Worm (Caenorhabditis elegans): ENCODE results near the gene F38E11.6.

F38E11.6 gene

ce11 chrIV:9442106-9442532, 25.2 kb downstream of the F38E11.6 start (continued):
- no peak for TF ChIP-seq Y56A3A.18 (GFP tag; IDR thresholded peaks at IDR 0.05)
- no peak for TF ChIP-seq rec-8 (tag; optimal IDR thresholded peaks at IDR 0.05)
- no peak for TF ChIP-seq ekl-4 (GFP tag; IDR thresholded peaks at IDR 0.05)
- no peak for TF ChIP-seq xnd-1 (tag; optimal IDR thresholded peaks at IDR 0.05)
- TF ChIP-seq lin-40 (tag; optimal IDR thresholded peaks at IDR 0.05): peak; percentile 72
- 0 out of 2 replicates have a peak, but pooled peaks have one; percentile 17 for TF ChIP-seq mcd-1 (GFP tag; IDR thresholded peaks at IDR 0.05)
- no peak for TF ChIP-seq bed-2 (GFP tag; IDR thresholded peaks at IDR 0.05)
- TF ChIP-seq Y95B8A.8 (GFP tag; IDR thresholded peaks at IDR 0.05): no peak
- TF ChIP-seq F39B2.1 (GFP tag; IDR thresholded peaks at IDR 0.05): no peak
- TF ChIP-seq ztf-28 (GFP tag; IDR thresholded peaks at IDR 0.05): no peak
- TF ChIP-seq ztf-22 (GFP tag; optimal IDR thresholded peaks at IDR 0.05): peak; percentile 47
- TF ChIP-seq K11D2.4 (GFP tag; IDR thresholded peaks at IDR 0.05): no peak
- no peak for TF ChIP-seq lag-1 (GFP tag; IDR thresholded peaks at IDR 0.05)
- peak; percentile 64 to 86 for TF ChIP-seq let-607 (tag; optimal IDR thresholded peaks at IDR 0.05)
- TF ChIP-seq cebp-2 (GFP tag; IDR thresholded peaks at IDR 0.05): 0 out of 2 replicates have a peak, but pooled peaks have one; percentile 11
- peak; percentile 46 for TF ChIP-seq chd-7 (tag; optimal IDR thresholded peaks at IDR 0.05)
- peak; percentile 49 for TF ChIP-seq tbp1 (GFP tag; optimal IDR thresholded peaks at IDR 0.05)
- TF ChIP-seq lsl-1 (GFP tag; optimal IDR thresholded peaks at IDR 0.05): no peak
- no peak for TF ChIP-seq madf-8 (GFP tag; conservative IDR thresholded peaks at IDR 0.05)
- no peak for TF ChIP-seq snpc-1.3 (tag; optimal IDR thresholded peaks at IDR 0.05; ENCODE audit: insufficient read depth)
- TF ChIP-seq snpc-4 (GFP tag; optimal IDR thresholded peaks at IDR 0.05): no peak
- TF ChIP-seq snpc-4 (tag; optimal IDR thresholded peaks at IDR 0.05): peak; percentile 18 to 83 (median 55)
- no peak for TF ChIP-seq T26A5.8 (tag; optimal IDR thresholded peaks at IDR 0.05)
- no peak for TF ChIP-seq ztf-3 (GFP tag; optimal IDR thresholded peaks at IDR 0.05)
- TF ChIP-seq somi-1 (GFP tag; optimal IDR thresholded peaks at IDR 0.05): peak; percentile 63
- no peak for TF ChIP-seq nhr-120 (GFP tag; IDR thresholded peaks at IDR 0.05)
- TF ChIP-seq nfya-2 (GFP tag; IDR thresholded peaks at IDR 0.05): no peak
- no peak for TF ChIP-seq ccch-3 (GFP tag; optimal IDR thresholded peaks at IDR 0.05)
- no peak for TF ChIP-seq atf-7 (tag; optimal IDR thresholded peaks at IDR 0.05)
- no peak for TF ChIP-seq bed-1 (GFP tag; IDR thresholded peaks at IDR 0.05)
- no peak for TF ChIP-seq egl-18 (GFP tag; IDR thresholded peaks at IDR 0.05)
- TF ChIP-seq nhr-90 (tag; optimal IDR thresholded peaks at IDR 0.05): peak; percentile 42
- no peak for TF ChIP-seq sea-2 (GFP tag; IDR thresholded peaks at IDR 0.05)
- no peak for TF ChIP-seq efl-1 (GFP tag; optimal IDR thresholded peaks at IDR 0.05)
- TF ChIP-seq hlh-12 (tag; optimal IDR thresholded peaks at IDR 0.05): no peak
- TF ChIP-seq tbx-9 (tag; optimal IDR thresholded peaks at IDR 0.05; ENCODE audit: borderline replicate concordance): no peak
- TF ChIP-seq D2030.7 (GFP tag; IDR thresholded peaks at IDR 0.05): no peak
- no peak for TF ChIP-seq akir-1 (GFP tag; optimal IDR thresholded peaks at IDR 0.05)
- no peak for TF ChIP-seq F37B4.10 (GFP tag; IDR thresholded peaks at IDR 0.05)
- no peak for TF ChIP-seq F49E8.2 (tag; optimal IDR thresholded peaks at IDR 0.05; ENCODE audit: insufficient read depth)
- peak; percentile 53 for TF ChIP-seq tlf-1 (GFP tag; optimal IDR thresholded peaks at IDR 0.05)
- TF ChIP-seq lin-26 (GFP tag; IDR thresholded peaks at IDR 0.05): 0 out of 2 replicates have a peak, but pooled peaks have one; percentile 20
- TF ChIP-seq dpl-1 (GFP tag; optimal IDR thresholded peaks at IDR 0.05): no peak
- TF ChIP-seq madf-6 (GFP tag; IDR thresholded peaks at IDR 0.05): no peak
- no peak for TF ChIP-seq hlh-26 (GFP tag; conservative IDR thresholded peaks at IDR 0.05)
- TF ChIP-seq ceh-58 (GFP tag; IDR thresholded peaks at IDR 0.05): no peak
- no peak for TF ChIP-seq F55B11.4 (tag; optimal IDR thresholded peaks at IDR 0.05; ENCODE audit: borderline replicate concordance, insufficient read depth)
- no peak for TF ChIP-seq aptf-2 (GFP tag; conservative IDR thresholded peaks at IDR 0.05)
- peak; percentile 38; the same call in 1 of the 2 replicates for TF ChIP-seq C06A6.2 (GFP tag; conservative IDR thresholded peaks at IDR 0.05)

All from whole organism, young adult.